Worm (Caenorhabditis elegans): ENCODE measurements around the gene eif-3.L.

The eif-3.L gene

ce11 chrII:5660155-5660554 lies 37.9 kb upstream of the eif-3.L start:
- TF ChIP-seq cog-1 (tag; optimal IDR thresholded peaks at IDR 0.05) (no peak), flt-1 (GFP tag; IDR thresholded peaks at IDR 0.05) (no peak), T22C8.4 (GFP tag; IDR thresholded peaks at IDR 0.05) (no peak), med-1 (GFP tag; optimal IDR thresholded peaks at IDR 0.05; ENCODE audit: insufficient read depth) (no peak), tab-1 (GFP tag; IDR thresholded peaks at IDR 0.05) (no peak), ztf-29 (GFP tag; IDR thresholded peaks at IDR 0.05) (no peak), klf-2 (GFP tag; conservative IDR thresholded peaks at IDR 0.05) (no peak), ref-1 (GFP tag; conservative IDR thresholded peaks at IDR 0.05) (no peak), ztf-23 (GFP tag; IDR thresholded peaks at IDR 0.05) (no peak)

- TF ChIP-seq ztf-29 (GFP tag; IDR thresholded peaks at IDR 0.05) (no peak), flt-1 (GFP tag; IDR thresholded peaks at IDR 0.05) (no peak), klf-2 (GFP tag; conservative IDR thresholded peaks at IDR 0.05) (no peak), ztf-23 (GFP tag; IDR thresholded peaks at IDR 0.05) (no peak), ref-1 (GFP tag; conservative IDR thresholded peaks at IDR 0.05) (no peak), cog-1 (tag; optimal IDR thresholded peaks at IDR 0.05) (no peak), T22C8.4 (GFP tag; IDR thresholded peaks at IDR 0.05) (no peak), tab-1 (GFP tag; IDR thresholded peaks at IDR 0.05) (no peak), med-1 (GFP tag; optimal IDR thresholded peaks at IDR 0.05; ENCODE audit: insufficient read depth) (no peak)
These were observed 37.4 kb upstream of the eif-3.L start, which contains the start of gene fut-3 for ce11 chrII:5659675-5660074. Gene fut-3 (minus strand): TSS chrII:5659775.

ce11 chrII:5654215-5654614 lies 31.9 kb upstream of the eif-3.L start, which contains the start of gene F59E12.1:
Gene F59E12.1 (plus strand): TSS chrII:5654515.
- TF ChIP-seq flt-1 (GFP tag; IDR thresholded peaks at IDR 0.05) (no peak), klf-2 (GFP tag; conservative IDR thresholded peaks at IDR 0.05) (no peak), cog-1 (tag; optimal IDR thresholded peaks at IDR 0.05) (no peak), ref-1 (GFP tag; conservative IDR thresholded peaks at IDR 0.05) (no peak), med-1 (GFP tag; optimal IDR thresholded peaks at IDR 0.05; ENCODE audit: insufficient read depth) (no peak)

- TF ChIP-seq cog-1 (tag; optimal IDR thresholded peaks at IDR 0.05): no peak
- no peak for TF ChIP-seq tab-1 (GFP tag; IDR thresholded peaks at IDR 0.05)
These were observed 30.1 kb upstream of the eif-3.L start, which contains the start of gene bli-2 for ce11 chrII:5652334-5652733. Gene bli-2 (minus strand): TSS chrII:5652434.

ce11 chrII:5651426-5651825 lies 29.1 kb upstream of the eif-3.L start:
- TF ChIP-seq flt-1 (GFP tag; IDR thresholded peaks at IDR 0.05) (no peak), cog-1 (tag; optimal IDR thresholded peaks at IDR 0.05) (no peak)

ce11 chrII:5649236-5650004 lies 27.1 kb upstream of the eif-3.L start, which contains the start of the genes sam-4, F59E12.17 and zyg-1:
Gene sam-4 (minus strand): TSS chrII:5649286.
Gene F59E12.17 (minus strand): TSS chrII:5649470.
Gene zyg-1 (plus strand): TSS chrII:5649748.
- TF ChIP-seq tab-1 (GFP tag; IDR thresholded peaks at IDR 0.05): no peak

- TF ChIP-seq flt-1 (GFP tag; IDR thresholded peaks at IDR 0.05) (no peak), med-1 (GFP tag; optimal IDR thresholded peaks at IDR 0.05; ENCODE audit: insufficient read depth) (no peak), ztf-23 (GFP tag; IDR thresholded peaks at IDR 0.05) (no peak), tab-1 (GFP tag; IDR thresholded peaks at IDR 0.05) (no peak), klf-2 (GFP tag; conservative IDR thresholded peaks at IDR 0.05) (no peak)
These were observed 26.0 kb upstream of the eif-3.L start, which contains the start of gene ddl-1 for ce11 chrII:5648272-5648671. Gene ddl-1 (minus strand): TSS chrII:5648372.

- TF ChIP-seq ztf-23 (GFP tag; IDR thresholded peaks at IDR 0.05) (no peak), flt-1 (GFP tag; IDR thresholded peaks at IDR 0.05) (no peak), ztf-29 (GFP tag; IDR thresholded peaks at IDR 0.05) (no peak), med-1 (GFP tag; optimal IDR thresholded peaks at IDR 0.05; ENCODE audit: insufficient read depth) (no peak), T22C8.4 (GFP tag; IDR thresholded peaks at IDR 0.05) (no peak)
These were observed 24.7 kb upstream of the eif-3.L start, which contains the start of gene F59E12.9 for ce11 chrII:5646942-5647341. Gene F59E12.9 (minus strand): TSS chrII:5647042.

- TF ChIP-seq ztf-23 (GFP tag; IDR thresholded peaks at IDR 0.05): no peak
These were observed 19.8 kb upstream of the eif-3.L start for ce11 chrII:5642110-5642509.

ce11 chrII:5640362-5641079 lies 18.2 kb upstream of the eif-3.L start:
- TF ChIP-seq ztf-23 (GFP tag; IDR thresholded peaks at IDR 0.05) (no peak), T22C8.4 (GFP tag; IDR thresholded peaks at IDR 0.05) (no peak), flt-1 (GFP tag; IDR thresholded peaks at IDR 0.05) (no peak), tab-1 (GFP tag; IDR thresholded peaks at IDR 0.05) (no peak), cog-1 (tag; optimal IDR thresholded peaks at IDR 0.05) (no peak), klf-2 (GFP tag; conservative IDR thresholded peaks at IDR 0.05) (no peak), ref-1 (GFP tag; conservative IDR thresholded peaks at IDR 0.05) (no peak), ztf-29 (GFP tag; IDR thresholded peaks at IDR 0.05) (no peak), med-1 (GFP tag; optimal IDR thresholded peaks at IDR 0.05; ENCODE audit: insufficient read depth) (no peak)

ce11 chrII:5638059-5638458 lies 15.8 kb upstream of the eif-3.L start, which contains the start of gene F59E12.3:
Gene F59E12.3 (plus strand): TSS chrII:5638359.
- TF ChIP-seq cog-1 (tag; optimal IDR thresholded peaks at IDR 0.05) (no peak), T22C8.4 (GFP tag; IDR thresholded peaks at IDR 0.05) (no peak), flt-1 (GFP tag; IDR thresholded peaks at IDR 0.05) (no peak), tab-1 (GFP tag; IDR thresholded peaks at IDR 0.05) (no peak), med-1 (GFP tag; optimal IDR thresholded peaks at IDR 0.05; ENCODE audit: insufficient read depth) (no peak), ztf-23 (GFP tag; IDR thresholded peaks at IDR 0.05) (no peak), ref-1 (GFP tag; conservative IDR thresholded peaks at IDR 0.05) (no peak), ztf-29 (GFP tag; IDR thresholded peaks at IDR 0.05) (no peak)
